Fruit fly (Drosophila melanogaster): ENCODE data around the gene crim.

The crim gene

dm6 chr3L:11681794-11682193 lies 29.4 kb downstream of the crim start, which contains the start of gene TfIIEalpha (continued):
- 0 out of 3 replicates have a peak, but pooled peaks have one; percentile 41 for TF ChIP-seq HLH4C (GFP tag; IDR thresholded peaks at IDR 0.05; ENCODE audit: partially characterized antibody)
- 0 out of 2 replicates have a peak, but pooled peaks have one; percentile 3 for TF ChIP-seq H2.0 (GFP tag; IDR thresholded peaks at IDR 0.05)
- peak; percentile 74 for TF ChIP-seq CG3847 (GFP tag; IDR thresholded peaks at IDR 0.05)
- TF ChIP-seq z (GFP tag; IDR thresholded peaks at IDR 0.05): no peak
- peak; percentile 90 for TF ChIP-seq E2f2 (GFP tag; IDR thresholded peaks at IDR 0.05)
- TF ChIP-seq p53 (GFP tag; optimal IDR thresholded peaks at IDR 0.05): no peak
- peak in 1 of 2 experiments; percentile 55 for TF ChIP-seq crp (GFP tag; optimal IDR thresholded peaks at IDR 0.05)
- no peak for TF ChIP-seq Lim3 (GFP tag; IDR thresholded peaks at IDR 0.05)
- TF ChIP-seq ab (GFP tag; optimal IDR thresholded peaks at IDR 0.05): no peak
- TF ChIP-seq nmo (GFP tag; optimal IDR thresholded peaks at IDR 0.05): peak; percentile 57
- peak; percentile 8 for TF ChIP-seq zfh2 (GFP tag; optimal IDR thresholded peaks at IDR 0.05)
- no peak for TF ChIP-seq CG6272 (GFP tag; IDR thresholded peaks at IDR 0.05)
- TF ChIP-seq CG17802 (tag; optimal IDR thresholded peaks at IDR 0.05): no peak
- TF ChIP-seq CG10267 (tag; optimal IDR thresholded peaks at IDR 0.05): peak; percentile 56
- no peak for TF ChIP-seq scrt (GFP tag; optimal IDR thresholded peaks at IDR 0.05)
- TF ChIP-seq Taf1 (GFP tag; IDR thresholded peaks at IDR 0.05): no peak
- TF ChIP-seq sisA (GFP tag; IDR thresholded peaks at IDR 0.05): no peak
- no peak for TF ChIP-seq Drgx (GFP tag; IDR thresholded peaks at IDR 0.05)
- peak; percentile 37 for TF ChIP-seq CG2120 (GFP tag; optimal IDR thresholded peaks at IDR 0.05)
- no peak for TF ChIP-seq jigr1 (GFP tag; IDR thresholded peaks at IDR 0.05)
- TF ChIP-seq CG7372 (GFP tag; IDR thresholded peaks at IDR 0.05): no peak
- TF ChIP-seq Dll (GFP tag; IDR thresholded peaks at IDR 0.05; ENCODE audit: partially characterized antibody): peak; percentile 26; the same call in 1 of the 4 replicates
- TF ChIP-seq Dbx (GFP tag; IDR thresholded peaks at IDR 0.05): peak; percentile 29; the same call in 1 of the 3 replicates
- TF ChIP-seq dysf (GFP tag; IDR thresholded peaks at IDR 0.05): no peak
- TF ChIP-seq fru (optimal IDR thresholded peaks at IDR 0.05): no peak
- no peak for TF ChIP-seq gsb-n (tag; optimal IDR thresholded peaks at IDR 0.05)
- peak; percentile 72 for TF ChIP-seq CG42726 (GFP tag; IDR thresholded peaks at IDR 0.05; ENCODE audit: partially characterized antibody)
- peak; percentile 68 for TF ChIP-seq stwl (tag; optimal IDR thresholded peaks at IDR 0.05)
- peak; percentile 76 for TF ChIP-seq Med (GFP tag)
- no peak for TF ChIP-seq nau (GFP tag; optimal IDR thresholded peaks at IDR 0.05)
- TF ChIP-seq odd (GFP tag; optimal IDR thresholded peaks at IDR 0.05): no peak
- peak; percentile 38 for TF ChIP-seq CG2116 (GFP tag; optimal IDR thresholded peaks at IDR 0.05)
- no peak for TF ChIP-seq CG16863 (GFP tag; optimal IDR thresholded peaks at IDR 0.05)
- peak; percentile 58 for TF ChIP-seq YL-1 (GFP tag; optimal IDR thresholded peaks at IDR 0.05)

- TF ChIP-seq CHES-1-like (GFP tag; optimal IDR thresholded peaks at IDR 0.05) (peak; percentile 50), CG10274 (GFP tag; optimal IDR thresholded peaks at IDR 0.05) (peak; percentile 37), mld (GFP tag; IDR thresholded peaks at IDR 0.05; ENCODE audit: partially characterized antibody) (0 out of 3 replicates have a peak, but pooled peaks have one; percentile 47), Blimp-1 (GFP tag; optimal IDR thresholded peaks at IDR 0.05) (no peak), CG34422 (GFP tag; IDR thresholded peaks at IDR 0.05) (peak; percentile 27; the same call in 1 of the 3 replicates), gt (GFP tag; IDR thresholded peaks at IDR 0.05) (no peak), oc (tag; optimal IDR thresholded peaks at IDR 0.05) (no peak), H15 (GFP tag; IDR thresholded peaks at IDR 0.05) (peak; percentile 41; the same call in 1 of the 3 replicates), CG17829 (tag; optimal IDR thresholded peaks at IDR 0.05) (peak; percentile 35), CG18262 (tag; optimal IDR thresholded peaks at IDR 0.05) (no peak), CG33213 (GFP tag; optimal IDR thresholded peaks at IDR 0.05) (no peak), gem (tag; optimal IDR thresholded peaks at IDR 0.05) (peak; percentile 38), onecut (GFP tag; IDR thresholded peaks at IDR 0.05) (peak; percentile 69), disco-r (GFP tag; optimal IDR thresholded peaks at IDR 0.05) (no peak), MTF-1 (GFP tag; optimal IDR thresholded peaks at IDR 0.05; ENCODE audit: borderline replicate concordance) (no peak), CG11723 (GFP tag; optimal IDR thresholded peaks at IDR 0.05) (peak; percentile 30), TFAM (GFP tag; optimal IDR thresholded peaks at IDR 0.05) (no peak), CG3065 (GFP tag; optimal IDR thresholded peaks at IDR 0.05) (no peak), Sox100B (GFP tag; optimal IDR thresholded peaks at IDR 0.05) (no peak)
Measured at dm6 chr3L:11680298-11680697, 30.9 kb downstream of the crim start, which contains the start of gene CG32085. Gene CG32085, minus strand, starts transcription at chr3L:11680344.

Data from whole organism, embryonic.